Worm (Caenorhabditis elegans) whole organism, late embryonic: ENCODE measurements around the gene C27A7.3.

Source experiments
- C38D4.7 ChIP-seq: fragments of 200-800 bp; sonication (Bioruptor generic); optimal IDR thresholded peaks from 2 replicates; lab custom pipeline; 2018; ENCODE audit warnings: mild to moderate bottlenecking, missing genetic modification characterization, moderate library complexity, missing compliant biosample characterization
- F13H6.1 ChIP-seq: sonication (generic microtip); optimal IDR thresholded peaks from 2 replicates; lab custom pipeline; 2016; ENCODE audit warnings: missing genetic modification characterization, missing compliant biosample characterization
- ama-1 ChIP-seq: fragments of 150-350 bp; optimal IDR thresholded peaks from 2 replicates; lab custom pipeline; 2014
- ceh-14 ChIP-seq: sonication (generic microtip); optimal IDR thresholded peaks from 2 replicates; lab custom pipeline; 2016; ENCODE audit warnings: missing genotype, missing genetic modification characterization, missing compliant biosample characterization
- ceh-24 ChIP-seq: sonication (generic microtip); optimal IDR thresholded peaks from 2 replicates; lab custom pipeline; 2016; ENCODE audit warnings: mild to moderate bottlenecking, missing genetic modification characterization, missing compliant biosample characterization
- ceh-30 ChIP-seq: fragments of 150-350 bp; optimal IDR thresholded peaks from 2 replicates; lab custom pipeline; 2014; ENCODE audit warnings: missing biosample characterization, missing genetic modification characterization
- ceh-31 ChIP-seq: sonication (generic microtip); optimal IDR thresholded peaks from 2 replicates; lab custom pipeline; 2016; ENCODE audit warnings: missing genetic modification characterization, missing compliant biosample characterization
- hlh-15 ChIP-seq: sonication (generic microtip); optimal IDR thresholded peaks from 2 replicates; lab custom pipeline; 2016; ENCODE audit warnings: missing genetic modification characterization, missing compliant biosample characterization
- ref-2 ChIP-seq: sonication (generic microtip); optimal IDR thresholded peaks from 2 replicates; lab custom pipeline; 2016; ENCODE audit warnings: missing genetic modification characterization, missing compliant biosample characterization
- sox-4 ChIP-seq: sonication (generic microtip); optimal IDR thresholded peaks from 2 replicates; lab custom pipeline; 2017; ENCODE audit warnings: mild to moderate bottlenecking, missing genetic modification characterization, inconsistent platforms, missing compliant biosample characterization
- tbx-2 ChIP-seq: sonication (generic microtip); optimal IDR thresholded peaks from 2 replicates; lab custom pipeline; 2016; ENCODE audit warnings: missing genetic modification characterization, missing compliant biosample characterization
- unc-86 ChIP-seq: sonication (generic microtip); optimal IDR thresholded peaks from 2 replicates; lab custom pipeline; 2016; ENCODE audit warnings: missing genetic modification characterization, missing compliant biosample characterization

DNA sequence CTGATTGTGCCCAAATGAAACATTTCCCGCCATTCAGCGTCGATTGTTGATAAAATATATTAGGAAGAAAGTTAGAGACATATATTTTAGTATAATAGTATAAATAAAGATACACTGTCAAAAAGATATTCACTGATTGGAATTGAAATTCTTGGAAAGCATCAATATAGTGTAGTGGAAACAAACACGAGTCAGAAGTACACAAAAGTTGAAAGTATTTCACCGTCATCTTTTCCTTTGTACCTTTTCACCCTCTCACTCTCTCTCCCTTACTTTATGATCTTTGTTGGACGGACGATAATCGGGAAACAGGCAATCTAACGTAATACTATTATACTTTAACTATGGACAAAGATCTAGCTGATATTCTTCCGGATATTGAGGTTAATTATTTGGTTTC is 46.7 kb upstream of the C27A7.3 start, which contains the start of gene nhr-208:
- TF ChIP-seq ama-1 (lab: Kevin White, UChicago) (no peak), tbx-2 (tag; lab: Kevin White, UChicago) (no peak), ceh-14 (tag; lab: Kevin White, UChicago) (no peak), hlh-15 (tag; lab: Kevin White, UChicago) (no peak), ref-2 (no peak), F13H6.1 (no peak), ceh-24 (tag; lab: Kevin White, UChicago) (no peak), unc-86 (tag; lab: Kevin White, UChicago) (no peak), C38D4.7 (GFP tag; lab: Kevin White, UChicago) (no peak), ceh-30 (tag; lab: Kevin White, UChicago) (no peak), sox-4 (tag; lab: Kevin White, UChicago) (no peak), ceh-31 (no peak)
